Worm (Caenorhabditis elegans) whole organism, L1 larva: ENCODE measurements around the gene cyn-8.

ENCODE experiments used
- aha-1 ChIP-seq: fragments of 150-350 bp; optimal IDR thresholded peaks from 2 replicates; lab custom pipeline; 2014; ENCODE audit warnings: missing biosample characterization, missing genetic modification characterization
- egl-27 ChIP-seq, 2 experiments: fragments of 150-350 bp in 1 of 2; sonication (generic microtip); optimal IDR thresholded peaks; 3 replicates each; lab custom pipeline; 2017 to 2018; ENCODE audit warnings: missing biosample characterization in 2 of 2, missing genetic modification characterization in 2 of 2, missing genetic modification reagents in 2 of 2
- ets-5 ChIP-seq: fragments of 200-800 bp; sonication (Bioruptor generic); IDR thresholded peaks from 2 replicates; pipeline ENCODE4 v1.3.6; 2022; ENCODE audit warnings: missing genetic modification characterization, missing compliant biosample characterization
- fos-1 ChIP-seq: fragments of 150-350 bp; optimal IDR thresholded peaks from 2 replicates; lab custom pipeline; 2014; ENCODE audit warnings: missing biosample characterization, missing genetic modification characterization
- jun-1 ChIP-seq: fragments of 150-350 bp; optimal IDR thresholded peaks from 2 replicates; lab custom pipeline; 2014; ENCODE audit warnings: missing biosample characterization, missing genetic modification reagents, missing genetic modification characterization
- lin-39 ChIP-seq: fragments of 150-350 bp; optimal IDR thresholded peaks from 2 replicates; lab custom pipeline; 2014; ENCODE audit warnings: missing biosample characterization, missing genetic modification reagents, missing genetic modification characterization
- skn-1 ChIP-seq: fragments of 150-350 bp; optimal IDR thresholded peaks from 2 replicates; lab custom pipeline; 2014; ENCODE audit warnings: missing biosample characterization, missing genetic modification characterization

DNA sequence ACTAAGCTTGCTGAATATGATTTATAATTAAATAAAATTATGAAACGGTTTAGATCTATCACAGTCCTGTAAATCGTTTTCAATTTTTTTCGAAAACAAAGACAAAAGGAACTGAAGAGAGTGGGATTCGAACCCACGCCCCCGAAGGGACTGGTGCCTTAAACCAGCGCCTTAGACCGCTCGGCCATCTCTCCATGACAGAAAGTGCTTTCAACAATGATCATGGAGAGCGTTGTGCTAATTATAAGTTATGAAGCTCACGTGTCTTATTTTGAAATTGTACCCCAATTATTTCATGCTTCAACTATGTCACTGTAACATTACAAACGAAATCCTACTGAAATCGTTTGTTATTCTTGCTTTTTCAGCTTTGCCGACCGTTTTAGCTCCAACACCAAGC lies 44.7 kb downstream of the cyn-8 start:
- TF ChIP-seq lin-39 = no peak
- TF ChIP-seq fos-1 = no peak
- TF ChIP-seq ets-5 (GFP tag; lab: Robert Waterston, UW) = no peak
- TF ChIP-seq skn-1 = no peak
- TF ChIP-seq jun-1 (tag; lab: Kevin White, UChicago) = no peak
- TF ChIP-seq aha-1 (tag; lab: Kevin White, UChicago) = no peak
- TF ChIP-seq egl-27 (tag; optimal IDR thresholded peaks at IDR 0.05; lab: Kevin White, UChicago) = no peak
